Worm (Caenorhabditis elegans): ENCODE results near the gene atfs-1.
A peak's percentile ranks its signal among the peaks of the same experiment; 100 is the strongest.
"Not testable (repeated sequence)": the region's sequence is repeated elsewhere in the genome, so short reads cannot be mapped to it uniquely, and the experiment has no call there.

atfs-1 gene

ce11 chrV:14230788-14231583 lies 37.5 kb downstream of the atfs-1 start:
- 0 out of 2 replicates have a peak, but pooled peaks have one; percentile 74 for TF ChIP-seq ceh-44 (GFP tag; IDR thresholded peaks at IDR 0.05)
- peak; percentile 68; the same call in 1 of the 2 replicates for TF ChIP-seq lim-7 (GFP tag; IDR thresholded peaks at IDR 0.05)
- TF ChIP-seq vab-7 (GFP tag; IDR thresholded peaks at IDR 0.05): 0 out of 2 replicates have a peak, but pooled peaks have one; percentile 59
- no peak for TF ChIP-seq ceh-20 (GFP tag; IDR thresholded peaks at IDR 0.05)
- no peak for TF ChIP-seq nhr-237 (tag; optimal IDR thresholded peaks at IDR 0.05)
- 0 out of 2 replicates have a peak, but pooled peaks have one; percentile 31 for TF ChIP-seq ctbp-1 (GFP tag; IDR thresholded peaks at IDR 0.05)
- TF ChIP-seq aha-1 (tag): peak; percentile 46
- TF ChIP-seq dmd-6 (GFP tag; IDR thresholded peaks at IDR 0.05): 0 out of 2 replicates have a peak, but pooled peaks have one; percentile 22
- no peak; the same call in 1 of the 2 replicates for TF ChIP-seq egl-43 (GFP tag; IDR thresholded peaks at IDR 0.05)
- TF ChIP-seq zip-11 (GFP tag; IDR thresholded peaks at IDR 0.05): no peak
- 0 out of 2 replicates have a peak, but pooled peaks have one; percentile 18 for TF ChIP-seq lin-38 (GFP tag; IDR thresholded peaks at IDR 0.05)
- no peak for TF ChIP-seq set-16 (GFP tag; IDR thresholded peaks at IDR 0.05)
- TF ChIP-seq pha-4 (GFP tag; IDR thresholded peaks at IDR 0.05): peak; percentile 54; the same call in 1 of the 2 replicates
- TF ChIP-seq pha-4 (tag; optimal IDR thresholded peaks at IDR 0.05): no peak
- no peak for TF ChIP-seq nhr-41 (GFP tag; IDR thresholded peaks at IDR 0.05)

ce11 chrV:14231656-14232055 lies 38.2 kb downstream of the atfs-1 start:
- TF ChIP-seq hlh-11 (tag; optimal IDR thresholded peaks at IDR 0.05): peak; percentile 10
- peak in 1 of 2 experiments; percentile 56 for TF ChIP-seq daf-16 (GFP tag; optimal IDR thresholded peaks at IDR 0.05)
- peak; percentile 80 for TF ChIP-seq daf-16 (tag; optimal IDR thresholded peaks at IDR 0.05)
- no peak for TF ChIP-seq zfp-2 (tag; optimal IDR thresholded peaks at IDR 0.05)
- TF ChIP-seq dmd-6 (GFP tag; IDR thresholded peaks at IDR 0.05): peak; percentile 20; the same call in 1 of the 2 replicates
- peak; percentile 8 for TF ChIP-seq nhr-28 (tag; optimal IDR thresholded peaks at IDR 0.05)
- TF ChIP-seq unc-62 (GFP tag; optimal IDR thresholded peaks at IDR 0.05 in 1 of 2): peak in 1 of 2 experiments; percentile 24
- TF ChIP-seq unc-62 (tag; optimal IDR thresholded peaks at IDR 0.05): no peak
- TF ChIP-seq ceh-62 (tag; optimal IDR thresholded peaks at IDR 0.05): no peak
- TF ChIP-seq mxl-3 (GFP tag; optimal IDR thresholded peaks at IDR 0.05): peak; percentile 12

DNA sequence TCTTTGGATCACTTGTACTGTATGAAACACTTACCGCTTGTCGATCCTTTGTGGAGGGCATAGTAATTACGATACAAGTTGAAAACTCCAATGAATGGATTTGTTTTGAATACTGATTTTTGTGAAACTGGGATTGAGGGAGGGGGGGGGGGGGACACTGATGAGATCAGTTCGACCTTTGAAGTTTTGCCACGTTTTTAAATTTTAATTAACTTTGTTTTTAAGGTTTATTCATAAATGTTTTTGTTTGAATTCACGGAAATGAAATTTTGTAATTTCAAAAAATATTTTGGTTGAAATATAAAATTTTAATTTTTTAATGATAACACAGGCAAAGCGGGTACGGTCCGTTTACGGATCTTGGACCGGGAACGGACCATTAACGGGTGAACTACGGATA lies 42.5 kb downstream of the atfs-1 start, which contains the start of gene ent-3:
ent-3 (minus strand) TSS at position 101 of the 400 bp plus-strand sequence.
- TF ChIP-seq ZK546.5 (tag; optimal IDR thresholded peaks at IDR 0.05): no peak
- no peak for TF ChIP-seq ceh-28 (tag; optimal IDR thresholded peaks at IDR 0.05)
- no peak for TF ChIP-seq ctbp-1 (GFP tag; IDR thresholded peaks at IDR 0.05)
- TF ChIP-seq hlh-11 (tag; optimal IDR thresholded peaks at IDR 0.05): no peak
- no peak for TF ChIP-seq lin-38 (GFP tag; IDR thresholded peaks at IDR 0.05)
- no peak for TF ChIP-seq snpc-4 (tag; optimal IDR thresholded peaks at IDR 0.05)
- no peak for TF ChIP-seq nhr-42 (GFP tag; IDR thresholded peaks at IDR 0.05)
- TF ChIP-seq spr-3 (GFP tag; optimal IDR thresholded peaks at IDR 0.05): no peak
- no peak for TF ChIP-seq daf-12 (tag; optimal IDR thresholded peaks at IDR 0.05)

DNA sequence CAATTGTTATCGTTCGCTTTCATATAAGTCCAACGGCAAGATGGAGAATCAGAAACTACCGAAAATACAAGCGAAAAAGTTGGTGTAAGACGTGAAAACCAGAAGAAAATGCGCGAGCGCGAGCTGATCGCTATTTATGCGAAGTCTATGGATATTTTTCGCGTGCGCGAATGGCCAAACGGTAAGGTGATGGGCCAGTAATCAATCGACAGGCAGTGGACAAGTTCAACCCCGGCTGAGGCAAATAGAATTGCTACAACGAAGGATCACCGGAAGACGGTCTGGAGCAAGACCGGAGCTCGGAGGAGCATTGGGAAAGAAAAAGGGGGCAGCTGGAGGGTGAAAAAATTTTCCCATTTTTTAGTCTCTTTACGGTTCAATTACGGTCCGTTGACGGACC lies 44.0 kb downstream of the atfs-1 start:
- TF ChIP-seq ceh-44 (GFP tag; IDR thresholded peaks at IDR 0.05) (peak; percentile 64; the same call in 1 of the 2 replicates), mxl-2 (GFP tag; conservative IDR thresholded peaks at IDR 0.05) (0 out of 2 replicates have a peak, but pooled peaks have one; percentile 40), saeg-2 (GFP tag; IDR thresholded peaks at IDR 0.05) (0 out of 2 replicates have a peak, but pooled peaks have one; percentile 46), nhr-42 (GFP tag; IDR thresholded peaks at IDR 0.05) (0 out of 2 replicates have a peak, but pooled peaks have one; percentile 65), T26A8.4 (GFP tag; IDR thresholded peaks at IDR 0.05) (peak; percentile 52; the same call in 1 of the 2 replicates), snpc-1.2 (GFP tag; IDR thresholded peaks at IDR 0.05) (peak; percentile 84), madf-9 (GFP tag; conservative IDR thresholded peaks at IDR 0.05) (peak; percentile 59; the same call in 1 of the 2 replicates), Y48G9A.11 (GFP tag; IDR thresholded peaks at IDR 0.05) (peak; percentile 81), php-3 (GFP tag; IDR thresholded peaks at IDR 0.05) (peak; percentile 53; the same call in 1 of the 2 replicates), Y105C5A.15 (GFP tag; IDR thresholded peaks at IDR 0.05) (0 out of 2 replicates have a peak, but pooled peaks have one; percentile 47), vab-7 (GFP tag; IDR thresholded peaks at IDR 0.05) (peak; percentile 64), hmg-1.1 (GFP tag; IDR thresholded peaks at IDR 0.05) (peak; percentile 24; the same call in 1 of the 2 replicates), madf-5 (GFP tag; IDR thresholded peaks at IDR 0.05) (peak; percentile 33 to 77; a peak in 2 of 4 replicates), arid-1 (GFP tag; conservative IDR thresholded peaks at IDR 0.05) (peak; percentile 72), D1046.2 (GFP tag; IDR thresholded peaks at IDR 0.05) (peak; percentile 86; the same call in 1 of the 2 replicates), dmd-8 (GFP tag; IDR thresholded peaks at IDR 0.05) (peak; percentile 78), pha-4 (GFP tag; IDR thresholded peaks at IDR 0.05) (peak; percentile 75), nhr-41 (GFP tag; IDR thresholded peaks at IDR 0.05) (peak; percentile 26; the same call in 1 of the 2 replicates), lin-38 (GFP tag; IDR thresholded peaks at IDR 0.05) (peak; percentile 82), lim-7 (GFP tag; IDR thresholded peaks at IDR 0.05) (peak; percentile 89)
- TF ChIP-seq pha-4 (tag; optimal IDR thresholded peaks at IDR 0.05): not testable (repeated sequence)

Measured in whole organism, L4 larva.